Worm (Caenorhabditis elegans) whole organism, late embryonic: ENCODE results near the gene sago-1.

ENCODE experiments used
- ahr-1 ChIP-seq: sonication (generic microtip); optimal IDR thresholded peaks from 2 replicates; lab custom pipeline; 2016; ENCODE audit warnings: missing genetic modification characterization, missing compliant biosample characterization
- ama-1 ChIP-seq: fragments of 150-350 bp; optimal IDR thresholded peaks from 2 replicates; lab custom pipeline; 2014
- ceh-2 ChIP-seq: sonication (generic microtip); optimal IDR thresholded peaks from 2 replicates; lab custom pipeline; 2016; ENCODE audit warnings: missing genotype, missing genetic modification characterization, missing compliant biosample characterization
- ceh-22 ChIP-seq: sonication (generic microtip); optimal IDR thresholded peaks from 2 replicates; lab custom pipeline; 2017; ENCODE audit warnings: missing biosample characterization, missing genetic modification characterization
- ceh-24 ChIP-seq: sonication (generic microtip); optimal IDR thresholded peaks from 2 replicates; lab custom pipeline; 2016; ENCODE audit warnings: mild to moderate bottlenecking, missing genetic modification characterization, missing compliant biosample characterization
- ceh-30 ChIP-seq: fragments of 150-350 bp; optimal IDR thresholded peaks from 2 replicates; lab custom pipeline; 2014; ENCODE audit warnings: missing biosample characterization, missing genetic modification characterization
- ceh-31 ChIP-seq: sonication (generic microtip); optimal IDR thresholded peaks from 2 replicates; lab custom pipeline; 2016; ENCODE audit warnings: missing genetic modification characterization, missing compliant biosample characterization
- ceh-34 ChIP-seq: sonication (generic microtip); optimal IDR thresholded peaks from 2 replicates; lab custom pipeline; 2016; ENCODE audit warnings: mild to moderate bottlenecking, missing genetic modification characterization, missing compliant biosample characterization
- ceh-48 ChIP-seq: sonication (generic microtip); optimal IDR thresholded peaks from 2 replicates; lab custom pipeline; 2016; ENCODE audit warnings: missing genetic modification characterization, inconsistent platforms, missing compliant biosample characterization
- ceh-9 ChIP-seq: sonication (generic microtip); optimal IDR thresholded peaks from 2 replicates; lab custom pipeline; 2016; ENCODE audit warnings: mild to moderate bottlenecking, missing genetic modification characterization, inconsistent platforms, missing compliant biosample characterization
- che-1 ChIP-seq: sonication (generic microtip); optimal IDR thresholded peaks from 2 replicates; lab custom pipeline; 2016; ENCODE audit warnings: mild to moderate bottlenecking, missing genetic modification characterization, missing compliant biosample characterization
- dmd-4 ChIP-seq: sonication (generic microtip); optimal IDR thresholded peaks from 2 replicates; lab custom pipeline; 2016; ENCODE audit warnings: borderline replicate concordance, missing genetic modification characterization, missing compliant biosample characterization
- elt-2 ChIP-seq: sonication (generic microtip); optimal IDR thresholded peaks from 2 replicates; lab custom pipeline; 2016; ENCODE audit warnings: missing genetic modification reagents, missing genetic modification characterization, missing compliant biosample characterization
- fax-1 ChIP-seq: sonication (generic microtip); optimal IDR thresholded peaks from 2 replicates; lab custom pipeline; 2016; ENCODE audit warnings: missing genotype, missing genetic modification characterization, missing compliant biosample characterization
- fkh-10 ChIP-seq: fragments of 150-350 bp; optimal IDR thresholded peaks from 2 replicates; lab custom pipeline; 2014; ENCODE audit warnings: missing biosample characterization, missing genetic modification reagents, missing genetic modification characterization
- fkh-6 ChIP-seq: sonication (generic microtip); optimal IDR thresholded peaks from 2 replicates; lab custom pipeline; 2016; ENCODE audit warnings: missing genetic modification characterization, missing compliant biosample characterization
- hlh-15 ChIP-seq: sonication (generic microtip); optimal IDR thresholded peaks from 2 replicates; lab custom pipeline; 2016; ENCODE audit warnings: missing genetic modification characterization, missing compliant biosample characterization
- hlh-6 ChIP-seq: sonication (generic microtip); optimal IDR thresholded peaks from 2 replicates; lab custom pipeline; 2016; ENCODE audit warnings: missing genotype, missing genetic modification characterization, missing compliant biosample characterization
- lin-11 ChIP-seq: fragments of 200-800 bp; sonication (Bioruptor generic); optimal IDR thresholded peaks from 2 replicates; lab custom pipeline; 2018; ENCODE audit warnings: mild to moderate bottlenecking, missing genetic modification characterization, missing compliant biosample characterization
- mec-3 ChIP-seq: sonication (generic microtip); optimal IDR thresholded peaks from 2 replicates; lab custom pipeline; 2016; ENCODE audit warnings: borderline replicate concordance, missing genetic modification characterization, missing compliant biosample characterization
- nhr-11 ChIP-seq: fragments of 150-350 bp; optimal IDR thresholded peaks from 2 replicates; lab custom pipeline; 2014; ENCODE audit warnings: missing biosample characterization, missing genetic modification characterization
- nhr-232 ChIP-seq: sonication (generic microtip); optimal IDR thresholded peaks from 2 replicates; lab custom pipeline; 2016; ENCODE audit warnings: missing genetic modification characterization, missing compliant biosample characterization
- odd-2 ChIP-seq: sonication (generic microtip); optimal IDR thresholded peaks from 2 replicates; lab custom pipeline; 2017; ENCODE audit warnings: antibody characterized with exemption, mild to moderate bottlenecking, missing genetic modification characterization, missing compliant biosample characterization
- pat-9 ChIP-seq: fragments of 200-800 bp; sonication (Bioruptor generic); optimal IDR thresholded peaks from 2 replicates; lab custom pipeline; 2018; ENCODE audit warnings: mild to moderate bottlenecking, missing genetic modification characterization, moderate library complexity, missing compliant biosample characterization
- pqm-1 ChIP-seq: sonication (generic microtip); optimal IDR thresholded peaks from 2 replicates; lab custom pipeline; 2016; ENCODE audit warnings: missing genetic modification characterization, missing compliant biosample characterization
- pros-1 ChIP-seq: fragments of 150-350 bp; optimal IDR thresholded peaks from 2 replicates; lab custom pipeline; 2014; ENCODE audit warnings: missing biosample characterization, missing genetic modification reagents, missing genetic modification characterization
- ref-2 ChIP-seq: sonication (generic microtip); optimal IDR thresholded peaks from 2 replicates; lab custom pipeline; 2016; ENCODE audit warnings: missing genetic modification characterization, missing compliant biosample characterization
- sdc-2 ChIP-seq: sonication (generic microtip); optimal IDR thresholded peaks from 2 replicates; lab custom pipeline; 2016; ENCODE audit warnings: missing genotype, missing genetic modification characterization, missing compliant biosample characterization
- syd-9 ChIP-seq: sonication (generic microtip); optimal IDR thresholded peaks from 2 replicates; lab custom pipeline; 2016; ENCODE audit warnings: mild to moderate bottlenecking, missing genetic modification characterization, moderate library complexity, missing compliant biosample characterization
- tbx-7 ChIP-seq: sonication (generic microtip); optimal IDR thresholded peaks from 2 replicates; lab custom pipeline; 2016; ENCODE audit warnings: missing genotype, missing genetic modification characterization, missing compliant biosample characterization
- ttx-3 ChIP-seq: sonication (generic microtip); optimal IDR thresholded peaks from 2 replicates; lab custom pipeline; 2016; ENCODE audit warnings: missing genetic modification reagents, missing genetic modification characterization, missing compliant biosample characterization
- unc-3 ChIP-seq, 2 experiments: fragments of 200-800 bp in 1 of 2; sonication (Bioruptor generic) in 1 of 2; sonication (generic microtip) in 1 of 2; conservative IDR thresholded peaks in 1 of 2; optimal IDR thresholded peaks in 1 of 2; 2 replicates each; pipeline versions ENCODE4 v1.3.6 to Lab custom; 2016 to 2022; ENCODE audit warnings: missing compliant biosample characterization in 2 of 2, missing genetic modification characterization in 2 of 2, missing genetic modification reagents in 1 of 2
- unc-55 ChIP-seq: sonication (generic microtip); optimal IDR thresholded peaks from 2 replicates; lab custom pipeline; 2017; ENCODE audit warnings: missing biosample characterization, missing genetic modification reagents, missing genetic modification characterization
- unc-86 ChIP-seq: sonication (generic microtip); optimal IDR thresholded peaks from 2 replicates; lab custom pipeline; 2016; ENCODE audit warnings: missing genetic modification characterization, missing compliant biosample characterization
- zip-5 ChIP-seq: sonication (generic microtip); optimal IDR thresholded peaks from 2 replicates; lab custom pipeline; 2016; ENCODE audit warnings: missing genetic modification characterization, missing compliant biosample characterization

Gene sago-1

DNA sequence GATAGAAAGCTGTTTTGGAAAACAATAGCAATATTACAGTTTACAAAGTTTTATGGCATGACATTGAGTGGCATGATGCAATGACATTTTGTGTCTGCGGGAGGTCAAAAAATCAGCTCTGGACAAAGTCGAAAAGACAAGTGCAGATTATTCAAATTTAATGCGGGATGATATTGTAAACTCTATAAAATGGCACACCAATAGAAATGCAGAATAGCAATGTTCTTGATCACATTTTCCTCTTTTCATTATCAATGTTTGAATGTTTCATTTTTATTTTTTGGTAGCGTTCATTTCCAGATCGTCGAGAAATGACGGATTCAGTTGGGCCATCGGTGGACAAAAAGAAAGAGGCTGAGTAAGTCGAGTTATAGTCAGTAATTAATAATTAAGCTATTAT lies 25.3 kb downstream of the sago-1 start, which contains the start of gene T28C12.2:
Gene T28C12.2, plus strand, starts transcription at position 301 of the 400 bp plus-strand sequence.
- TF ChIP-seq tbx-7 (tag; lab: Kevin White, UChicago): no peak
- no peak for TF ChIP-seq odd-2 (tag; lab: Kevin White, UChicago)
- TF ChIP-seq pat-9 (tag; lab: Kevin White, UChicago): no peak
- no peak for TF ChIP-seq ama-1
- TF ChIP-seq fax-1: no peak
- no peak for TF ChIP-seq ceh-9 (tag; lab: Kevin White, UChicago)
- no peak for TF ChIP-seq dmd-4 (tag; lab: Kevin White, UChicago)
- TF ChIP-seq hlh-15 (tag; lab: Kevin White, UChicago): no peak
- TF ChIP-seq unc-3 (GFP tag; conservative IDR thresholded peaks at IDR 0.05; lab: Robert Waterston, UW): no peak
- no peak for TF ChIP-seq unc-3 (tag; optimal IDR thresholded peaks at IDR 0.05; lab: Kevin White, UChicago)

DNA sequence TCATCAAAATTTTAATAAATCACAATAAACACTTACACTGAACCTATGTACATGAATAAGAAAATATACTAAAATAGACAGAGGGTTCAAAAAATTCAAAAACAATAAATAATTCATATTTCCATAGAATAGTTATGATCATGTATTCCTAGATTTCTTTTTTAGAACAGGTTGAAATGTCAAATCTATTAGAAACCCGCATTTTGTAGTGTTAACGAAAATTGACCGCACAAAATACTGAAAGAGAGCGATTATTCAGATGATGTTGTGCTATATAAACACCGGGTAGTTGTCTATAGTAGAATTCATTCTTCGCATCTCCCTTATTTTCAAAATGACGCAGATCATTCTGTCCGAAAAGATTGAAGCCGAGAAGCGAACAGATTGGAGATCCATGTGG lies 28.0 kb downstream of the sago-1 start, which contains the start of gene T28C12.1:
Gene T28C12.1, plus strand, starts transcription at position 301 of the 400 bp plus-strand sequence.
- TF ChIP-seq pros-1 (tag; lab: Kevin White, UChicago) (no peak), ttx-3 (no peak), unc-55 (GFP tag; lab: Kevin White, UChicago) (no peak), ceh-24 (tag; lab: Kevin White, UChicago) (no peak), mec-3 (no peak), nhr-232 (no peak), ceh-2 (tag; lab: Kevin White, UChicago) (no peak), odd-2 (tag; lab: Kevin White, UChicago) (no peak), tbx-7 (tag; lab: Kevin White, UChicago) (no peak), ceh-31 (tag; lab: Kevin White, UChicago) (no peak), pqm-1 (tag; lab: Kevin White, UChicago) (no peak), ceh-30 (tag; lab: Kevin White, UChicago) (no peak), fkh-10 (GFP tag; lab: Kevin White, UChicago) (no peak), ceh-34 (tag; lab: Kevin White, UChicago) (no peak)

DNA sequence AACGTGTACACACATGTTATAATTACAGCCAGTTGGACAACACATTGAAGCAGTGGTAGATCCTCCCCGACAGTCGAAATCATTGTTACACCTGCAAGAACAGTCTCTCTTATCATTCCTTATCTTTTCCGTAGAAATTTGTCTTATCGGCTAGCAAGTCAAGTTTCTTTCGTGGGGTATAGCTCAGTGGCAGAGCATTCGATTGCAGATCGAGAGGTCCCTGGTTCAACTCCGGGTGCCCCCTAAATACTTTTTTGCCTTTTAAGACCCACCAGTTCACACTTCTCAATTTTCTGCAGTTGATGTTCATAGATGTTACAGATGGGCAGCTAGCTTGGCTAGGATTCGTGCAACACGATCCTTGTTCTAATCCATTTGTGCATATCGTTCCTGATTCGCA lies 31.7 kb downstream of the sago-1 start:
- TF ChIP-seq ceh-48 (tag; lab: Kevin White, UChicago) (no peak), ahr-1 (no peak), pat-9 (tag; lab: Kevin White, UChicago) (no peak), ceh-34 (tag; lab: Kevin White, UChicago) (no peak), elt-2 (tag; lab: Kevin White, UChicago) (no peak), pros-1 (tag; lab: Kevin White, UChicago) (no peak), ceh-22 (no peak), nhr-11 (tag; lab: Kevin White, UChicago) (no peak), che-1 (tag; lab: Kevin White, UChicago) (no peak), fkh-6 (tag; lab: Kevin White, UChicago) (no peak), hlh-6 (tag; lab: Kevin White, UChicago) (no peak), ref-2 (tag; lab: Kevin White, UChicago) (no peak), tbx-7 (tag; lab: Kevin White, UChicago) (no peak), fax-1 (no peak), nhr-232 (no peak), syd-9 (no peak), unc-86 (no peak), lin-11 (tag; lab: Kevin White, UChicago) (no peak)

DNA sequence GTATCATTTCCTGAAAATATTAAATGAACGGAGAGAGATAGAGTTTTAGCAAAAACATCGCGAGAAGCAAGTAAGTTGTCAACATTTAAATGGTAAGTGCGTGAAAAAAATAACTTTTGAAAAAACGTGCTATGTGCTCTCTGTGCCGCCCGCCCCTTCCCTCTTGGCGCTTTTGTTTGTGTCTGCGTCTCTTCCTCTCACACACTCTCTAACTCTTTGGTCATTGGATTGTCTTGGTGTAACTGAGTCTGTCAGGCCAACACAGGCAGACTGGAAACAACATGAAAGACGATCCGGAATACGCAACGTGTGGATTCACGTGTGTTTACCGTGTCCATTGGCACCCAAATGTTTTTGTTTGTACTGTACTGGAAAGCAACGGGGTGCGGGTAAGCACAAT lies 32.5 kb downstream of the sago-1 start, which contains the start of gene T28C12.6:
Gene T28C12.6, minus strand, starts transcription at position 12 of the 400 bp plus-strand sequence.
- TF ChIP-seq zip-5 (tag; lab: Kevin White, UChicago) (no peak), sdc-2 (tag; lab: Kevin White, UChicago) (no peak), ahr-1 (no peak)
- TF ChIP-seq, all 69 proteins: peak for 0
